Worm (Caenorhabditis elegans) whole organism, L3 larva: ENCODE results near the gene xbx-3.

Source experiments
- lin-39 ChIP-seq: fragments of 150-350 bp; optimal IDR thresholded peaks from 2 replicates; lab custom pipeline; 2018; ENCODE audit warnings: missing biosample characterization, missing genetic modification reagents, missing genetic modification characterization
- nhr-237 ChIP-seq: fragments of 150-350 bp; optimal IDR thresholded peaks from 2 replicates; lab custom pipeline; 2014; ENCODE audit warnings: missing biosample characterization, missing genetic modification characterization
- nhr-76 ChIP-seq: fragments of 150-350 bp; sonication (generic microtip); optimal IDR thresholded peaks from 5 replicates; lab custom pipeline; 2014; ENCODE audit warnings: missing biosample characterization, missing genetic modification characterization
- snpc-4 ChIP-seq: fragments of 150-350 bp; optimal IDR thresholded peaks from 2 replicates; lab custom pipeline; 2014; ENCODE audit warnings: missing biosample characterization, missing genetic modification characterization
- ztf-4 ChIP-seq: fragments of 150-350 bp; optimal IDR thresholded peaks from 2 replicates; lab custom pipeline; 2014; ENCODE audit warnings: missing biosample characterization, missing genetic modification characterization

DNA sequence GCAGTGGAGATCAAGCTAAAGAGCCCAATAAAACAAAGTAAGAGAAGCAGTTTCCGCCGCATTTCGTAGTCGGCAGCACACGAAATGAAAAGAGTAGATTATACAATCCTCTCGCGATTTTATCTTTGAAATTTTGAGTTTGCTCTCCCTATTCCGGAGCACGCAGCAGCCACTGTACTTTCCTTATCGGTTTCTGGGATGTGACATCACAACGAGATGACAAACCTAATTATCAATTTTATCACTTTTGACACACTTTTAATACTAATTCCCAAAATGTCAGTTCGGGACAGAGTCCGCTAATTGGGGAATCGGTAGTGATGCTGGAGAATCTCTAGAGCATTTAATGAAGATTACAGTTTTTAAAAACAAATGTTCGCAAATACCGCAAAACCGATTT is 13.9 kb downstream of the xbx-3 start, which contains the start of gene T16G12.1:
- no peak for TF ChIP-seq snpc-4
- TF ChIP-seq ztf-4 (tag; lab: Kevin White, UChicago): no peak
- TF ChIP-seq lin-39: no peak
- TF ChIP-seq nhr-76 (tag; lab: Kevin White, UChicago): no peak
- TF ChIP-seq nhr-237 (tag; lab: Kevin White, UChicago): no peak
